Worm (Caenorhabditis elegans) whole organism, L3 larva: Measurements from ENCODE around the gene T20B3.14.

Experiments used
- R02D3.7 ChIP-seq: fragments of 150-350 bp; optimal IDR thresholded peaks from 2 replicates; lab custom pipeline; 2014; ENCODE audit warnings: missing biosample characterization, missing genetic modification characterization
- ceh-82 ChIP-seq: fragments of 150-350 bp; optimal IDR thresholded peaks from 2 replicates; lab custom pipeline; 2014; ENCODE audit warnings: missing biosample characterization, missing genetic modification characterization
- daf-12 ChIP-seq: fragments of 150-350 bp; optimal IDR thresholded peaks from 2 replicates; lab custom pipeline; 2014; ENCODE audit warnings: missing biosample characterization, missing genetic modification reagents, missing genetic modification characterization
- elt-1 ChIP-seq: fragments of 150-350 bp; optimal IDR thresholded peaks from 2 replicates; lab custom pipeline; 2014; ENCODE audit warnings: missing biosample characterization, missing genetic modification characterization
- fkh-10 ChIP-seq: sonication (generic microtip); optimal IDR thresholded peaks from 2 replicates; lab custom pipeline; 2017; ENCODE audit warnings: missing biosample characterization, missing genetic modification reagents, missing genetic modification characterization
- fos-1 ChIP-seq: fragments of 150-350 bp; optimal IDR thresholded peaks from 2 replicates; lab custom pipeline; 2014; ENCODE audit warnings: missing biosample characterization, missing genetic modification characterization
- nhr-12 ChIP-seq: fragments of 150-350 bp; optimal IDR thresholded peaks from 2 replicates; lab custom pipeline; 2014; ENCODE audit warnings: missing biosample characterization, missing genetic modification characterization
- nhr-237 ChIP-seq: fragments of 150-350 bp; optimal IDR thresholded peaks from 2 replicates; lab custom pipeline; 2014; ENCODE audit warnings: missing biosample characterization, missing genetic modification characterization
- nhr-28 ChIP-seq: fragments of 150-350 bp; optimal IDR thresholded peaks from 2 replicates; lab custom pipeline; 2014; ENCODE audit warnings: missing biosample characterization, missing genetic modification characterization
- nhr-77 ChIP-seq: fragments of 150-350 bp; optimal IDR thresholded peaks from 2 replicates; lab custom pipeline; 2014; ENCODE audit warnings: missing biosample characterization, missing genetic modification characterization
- pqm-1 ChIP-seq: fragments of 150-350 bp; optimal IDR thresholded peaks from 2 replicates; lab custom pipeline; 2017; ENCODE audit warnings: missing biosample characterization, missing genetic modification characterization, inconsistent platforms
- sea-2 ChIP-seq: fragments of 150-350 bp; sonication (generic microtip); optimal IDR thresholded peaks from 4 replicates; lab custom pipeline; 2014; ENCODE audit warnings: missing biosample characterization, missing genetic modification reagents, missing genetic modification characterization
- zag-1 ChIP-seq: fragments of 150-350 bp; optimal IDR thresholded peaks from 2 replicates; lab custom pipeline; 2014; ENCODE audit warnings: missing biosample characterization, missing genetic modification characterization

ce11 chrV:16840961-16841360, 19.8 kb upstream of the T20B3.14 start, which contains the start of gene clec-40:
- TF ChIP-seq nhr-77 (tag; lab: Kevin White, UChicago) = no peak
- no peak for TF ChIP-seq nhr-237 (tag; lab: Kevin White, UChicago)
- TF ChIP-seq daf-12 (tag; lab: Kevin White, UChicago) = no peak
- TF ChIP-seq elt-1 (tag; lab: Kevin White, UChicago) = no peak
- no peak for TF ChIP-seq nhr-28 (tag; lab: Kevin White, UChicago)
- TF ChIP-seq nhr-12 (tag; lab: Kevin White, UChicago) = no peak
- no peak for TF ChIP-seq pqm-1 (tag; lab: Kevin White, UChicago)
- no peak for TF ChIP-seq ceh-82 (tag; lab: Kevin White, UChicago)
- no peak for TF ChIP-seq sea-2 (GFP tag; lab: Kevin White, UChicago)
- no peak for TF ChIP-seq zag-1 (tag; lab: Kevin White, UChicago)
- no peak for TF ChIP-seq fos-1 (tag; lab: Kevin White, UChicago)
- no peak for TF ChIP-seq fkh-10 (GFP tag; lab: Kevin White, UChicago)
- TF ChIP-seq R02D3.7 = no peak
